Worm (Caenorhabditis elegans) whole organism, L1 larva: ENCODE results near the gene coh-1.

Source experiments
- C16A3.4 ChIP-seq: fragments of 150-350 bp; optimal IDR thresholded peaks from 2 replicates; lab custom pipeline; 2014; ENCODE audit warnings: missing biosample characterization, missing genetic modification characterization
- F16B12.6 ChIP-seq: fragments of 150-350 bp; optimal IDR thresholded peaks from 2 replicates; lab custom pipeline; 2014; ENCODE audit warnings: missing biosample characterization, missing genetic modification characterization
- ceh-63 ChIP-seq: fragments of 200-800 bp; sonication (Bioruptor generic); optimal IDR thresholded peaks from 2 replicates; lab custom pipeline; 2018; ENCODE audit warnings: mild to moderate bottlenecking, missing genetic modification characterization, missing compliant biosample characterization
- ceh-82 ChIP-seq, 3 experiments: fragments of 150-350 bp in 1 of 3; sonication (generic microtip) in 2 of 3; optimal IDR thresholded peaks; 2 replicates each; lab custom pipeline; 2014 to 2017; ENCODE audit warnings: missing biosample characterization in 3 of 3, missing genetic modification characterization in 3 of 3
- ceh-88 ChIP-seq: fragments of 200-800 bp; sonication (Bioruptor generic); IDR thresholded peaks from 2 replicates; pipeline ENCODE4 v1.3.6; 2022; ENCODE audit warnings: missing genetic modification characterization, missing compliant biosample characterization
- ces-1 ChIP-seq: fragments of 150-350 bp; optimal IDR thresholded peaks from 2 replicates; lab custom pipeline; 2014; ENCODE audit warnings: missing biosample characterization, missing genetic modification reagents, missing genetic modification characterization
- dsc-1 ChIP-seq: sonication (generic microtip); optimal IDR thresholded peaks from 2 replicates; lab custom pipeline; 2016; ENCODE audit warnings: mild to moderate bottlenecking, missing genetic modification characterization, missing compliant biosample characterization
- efl-1 ChIP-seq, 4 experiments: fragments of 150-350 bp; optimal IDR thresholded peaks in 3 of 4; peaks in 1 of 4; 1 replicate in 1 of 4; 2 replicates in 3 of 4; lab custom pipeline; 2014; ENCODE audit warnings: missing biosample characterization in 2 of 4, missing genetic modification characterization in 2 of 4, missing genetic modification reagents in 2 of 4
- egl-13 ChIP-seq: sonication (generic microtip); optimal IDR thresholded peaks from 2 replicates; lab custom pipeline; 2016; ENCODE audit warnings: missing genotype, missing genetic modification reagents, missing genetic modification characterization, missing compliant biosample characterization
- elt-2 ChIP-seq: sonication (generic microtip); optimal IDR thresholded peaks from 2 replicates; lab custom pipeline; 2016; ENCODE audit warnings: missing genetic modification characterization, mild to moderate bottlenecking, inconsistent platforms, missing compliant biosample characterization, missing genetic modification reagents
- ets-5 ChIP-seq: fragments of 200-800 bp; sonication (Bioruptor generic); IDR thresholded peaks from 2 replicates; pipeline ENCODE4 v1.3.6; 2022; ENCODE audit warnings: missing genetic modification characterization, missing compliant biosample characterization
- fkh-4 ChIP-seq: sonication (generic microtip); optimal IDR thresholded peaks from 2 replicates; lab custom pipeline; 2016; ENCODE audit warnings: missing compliant biosample characterization, missing genetic modification characterization, borderline replicate concordance
- fkh-8 ChIP-seq: sonication (generic microtip); optimal IDR thresholded peaks from 2 replicates; lab custom pipeline; 2016; ENCODE audit warnings: mild to moderate bottlenecking, missing genetic modification characterization, missing compliant biosample characterization
- grh-1 ChIP-seq: fragments of 200-800 bp; sonication (Bioruptor generic); IDR thresholded peaks from 2 replicates; pipeline ENCODE4 v1.3.6; 2022; ENCODE audit warnings: missing genetic modification reagents, missing genetic modification characterization, missing compliant biosample characterization
- hlh-4 ChIP-seq: sonication (generic microtip); optimal IDR thresholded peaks from 2 replicates; lab custom pipeline; 2016; ENCODE audit warnings: mild to moderate bottlenecking, missing genetic modification characterization, missing compliant biosample characterization
- hpl-2 ChIP-seq: fragments of 150-350 bp; optimal IDR thresholded peaks from 2 replicates; lab custom pipeline; 2014; ENCODE audit warnings: missing biosample characterization, missing genetic modification reagents, missing genetic modification characterization
- irx-1 ChIP-seq: sonication (generic microtip); optimal IDR thresholded peaks from 2 replicates; lab custom pipeline; 2016; ENCODE audit warnings: missing genetic modification characterization, missing compliant biosample characterization
- lin-14 ChIP-seq: fragments of 200-800 bp; sonication (Bioruptor generic); optimal IDR thresholded peaks from 2 replicates; lab custom pipeline; 2018; ENCODE audit warnings: mild to moderate bottlenecking, missing genetic modification characterization, moderate library complexity, missing compliant biosample characterization
- lin-35 ChIP-seq, 2 experiments: fragments of 150-350 bp; optimal IDR thresholded peaks; 2 replicates each; lab custom pipeline; 2014; ENCODE audit warnings: missing biosample characterization in 2 of 2, missing genetic modification characterization in 2 of 2, missing genetic modification reagents in 2 of 2
- lir-3 ChIP-seq: sonication (generic microtip); optimal IDR thresholded peaks from 2 replicates; lab custom pipeline; 2016; ENCODE audit warnings: mild to moderate bottlenecking, missing genetic modification characterization, moderate library complexity, missing compliant biosample characterization; ENCODE audit not compliant: poor library complexity
- lsy-2 ChIP-seq, 2 experiments: fragments of 150-350 bp; optimal IDR thresholded peaks; 2 replicates each; lab custom pipeline; 2014; ENCODE audit warnings: missing biosample characterization in 2 of 2, missing genetic modification characterization in 2 of 2
- mep-1 ChIP-seq: fragments of 150-350 bp; optimal IDR thresholded peaks from 2 replicates; lab custom pipeline; 2014; ENCODE audit warnings: missing biosample characterization, missing genetic modification characterization
- nhr-20 ChIP-seq: sonication (generic microtip); optimal IDR thresholded peaks from 2 replicates; lab custom pipeline; 2016; ENCODE audit warnings: mild to moderate bottlenecking, missing genetic modification characterization, missing compliant biosample characterization
- nhr-47 ChIP-seq: sonication (generic microtip); optimal IDR thresholded peaks from 2 replicates; lab custom pipeline; 2016; ENCODE audit warnings: mild to moderate bottlenecking, missing genetic modification characterization, moderate library complexity, missing compliant biosample characterization
- nhr-71 ChIP-seq: sonication (generic microtip); optimal IDR thresholded peaks from 2 replicates; lab custom pipeline; 2016; ENCODE audit warnings: mild to moderate bottlenecking, missing genetic modification characterization, moderate library complexity, missing compliant biosample characterization
- nhr-85 ChIP-seq: sonication (generic microtip); peaks from one replicate; lab custom pipeline; 2016; ENCODE audit warnings: missing genetic modification characterization, inconsistent platforms, missing compliant biosample characterization
- pag-3 ChIP-seq: sonication (generic microtip); optimal IDR thresholded peaks from 2 replicates; lab custom pipeline; 2017; ENCODE audit warnings: missing genetic modification characterization, mild to moderate bottlenecking, missing compliant biosample characterization, antibody characterized with exemption, borderline replicate concordance; ENCODE audit not compliant: insufficient read depth
- pax-3 ChIP-seq: fragments of 200-800 bp; sonication (Bioruptor generic); optimal IDR thresholded peaks from 2 replicates; lab custom pipeline; 2018; ENCODE audit warnings: mild to moderate bottlenecking, missing genetic modification characterization, moderate library complexity, missing compliant biosample characterization
- rnt-1 ChIP-seq: sonication (generic microtip); optimal IDR thresholded peaks from 2 replicates; lab custom pipeline; 2016; ENCODE audit warnings: mild to moderate bottlenecking, missing genetic modification characterization, moderate library complexity, missing compliant biosample characterization
- skn-1 ChIP-seq: fragments of 150-350 bp; optimal IDR thresholded peaks from 2 replicates; lab custom pipeline; 2014; ENCODE audit warnings: missing biosample characterization, missing genetic modification characterization
- snu-23 ChIP-seq: sonication (generic microtip); optimal IDR thresholded peaks from 2 replicates; lab custom pipeline; 2016; ENCODE audit warnings: missing genetic modification characterization, missing compliant biosample characterization
- sptf-1 ChIP-seq: fragments of 150-350 bp; optimal IDR thresholded peaks from 2 replicates; lab custom pipeline; 2014; ENCODE audit warnings: missing biosample characterization, missing genetic modification characterization
- sup-37 ChIP-seq: fragments of 200-800 bp; sonication (Bioruptor generic); optimal IDR thresholded peaks from 2 replicates; lab custom pipeline; 2018; ENCODE audit warnings: mild to moderate bottlenecking, missing genetic modification characterization, missing compliant biosample characterization
- swsn-7 ChIP-seq: sonication (generic microtip); optimal IDR thresholded peaks from 2 replicates; lab custom pipeline; 2016; ENCODE audit warnings: missing genetic modification characterization, missing compliant biosample characterization
- tlp-1 ChIP-seq: fragments of 150-350 bp; optimal IDR thresholded peaks from 2 replicates; lab custom pipeline; 2014; ENCODE audit warnings: missing biosample characterization, missing genetic modification characterization
- vab-15 ChIP-seq: sonication (generic microtip); optimal IDR thresholded peaks from 2 replicates; lab custom pipeline; 2017; ENCODE audit warnings: missing genotype, mild to moderate bottlenecking, missing genetic modification characterization, missing compliant biosample characterization
- xbp-1 ChIP-seq: sonication (generic microtip); optimal IDR thresholded peaks from 2 replicates; lab custom pipeline; 2016; ENCODE audit warnings: missing genetic modification characterization, missing compliant biosample characterization
- zip-4 ChIP-seq: fragments of 200-800 bp; sonication (Bioruptor generic); optimal IDR thresholded peaks from 2 replicates; lab custom pipeline; 2018; ENCODE audit warnings: mild to moderate bottlenecking, missing genetic modification characterization, moderate library complexity, missing compliant biosample characterization
- ztf-4 ChIP-seq: fragments of 150-350 bp; optimal IDR thresholded peaks from 2 replicates; lab custom pipeline; 2014; ENCODE audit warnings: missing biosample characterization, missing genetic modification characterization

The coh-1 gene

ce11 chrX:7455960-7456359, 18.9 kb downstream of the coh-1 start:
- TF ChIP-seq nhr-20 (no peak), dsc-1 (tag; lab: Kevin White, UChicago) (peak; percentile 15), lsy-2 (tag; optimal IDR thresholded peaks at IDR 0.05; lab: Kevin White, UChicago) (no peak), pag-3 (tag; lab: Kevin White, UChicago) (no peak), ets-5 (GFP tag; lab: Robert Waterston, UW) (no peak), ceh-88 (GFP tag; lab: Robert Waterston, UW) (no peak)
- TF ChIP-seq, all 84 proteins: peak for 1

ce11 chrX:7452606-7453005, 22.2 kb downstream of the coh-1 start:
- TF ChIP-seq grh-1 (no peak), C16A3.4 (tag; lab: Kevin White, UChicago) (no peak), efl-1 (optimal IDR thresholded peaks at IDR 0.05; lab: Kevin White, UChicago) (no peak), efl-1 (GFP tag; optimal IDR thresholded peaks at IDR 0.05 in 1 of 2; lab: Kevin White, UChicago) (no peak), dsc-1 (tag; lab: Kevin White, UChicago) (no peak), hpl-2 (GFP tag; lab: Kevin White, UChicago) (no peak), xbp-1 (tag; lab: Kevin White, UChicago) (no peak), mep-1 (tag; lab: Kevin White, UChicago) (no peak), ztf-4 (tag; lab: Kevin White, UChicago) (no peak), nhr-85 (tag; lab: Kevin White, UChicago) (no peak), lin-14 (GFP tag; lab: Kevin White, UChicago) (no peak)

ce11 chrX:7447340-7447739, 27.5 kb downstream of the coh-1 start:
- peak; percentile 96 for TF ChIP-seq hlh-4 (tag; lab: Kevin White, UChicago)
- TF ChIP-seq nhr-20 = no peak
- TF ChIP-seq nhr-71 (tag; lab: Kevin White, UChicago) = peak; percentile 47
- TF ChIP-seq dsc-1 (tag; lab: Kevin White, UChicago) = peak; percentile 90
- TF ChIP-seq fkh-8 (tag; lab: Kevin White, UChicago) = peak; percentile 36
- no peak for TF ChIP-seq swsn-7 (tag; lab: Kevin White, UChicago)
- peak; percentile 76 for TF ChIP-seq fkh-4

ce11 chrX:7446485-7446884, 28.3 kb downstream of the coh-1 start:
- TF ChIP-seq skn-1 (tag; lab: Kevin White, UChicago) (no peak), lin-14 (GFP tag; lab: Kevin White, UChicago) (peak; percentile 11), ceh-63 (GFP tag; lab: Kevin White, UChicago) (no peak), pax-3 (tag; lab: Kevin White, UChicago) (no peak), vab-15 (no peak), nhr-20 (peak; percentile 27), nhr-71 (tag; lab: Kevin White, UChicago) (peak; percentile 54), irx-1 (no peak), nhr-47 (peak; percentile 61), lsy-2 (tag; optimal IDR thresholded peaks at IDR 0.05; lab: Kevin White, UChicago) (peak in 1 of 2 experiments; percentile 7), fkh-8 (tag; lab: Kevin White, UChicago) (peak; percentile 58)

- TF ChIP-seq elt-2 (tag; lab: Kevin White, UChicago) = peak; percentile 51
- TF ChIP-seq zip-4 = no peak
- TF ChIP-seq ces-1 (GFP tag; lab: Kevin White, UChicago) = no peak
- TF ChIP-seq, all 84 proteins: peak for 1
Observed at ce11 chrX:7445734-7446133, 29.1 kb downstream of the coh-1 start.

- TF ChIP-seq ceh-82 (tag; optimal IDR thresholded peaks at IDR 0.05; lab: Kevin White, UChicago) (no peak), F16B12.6 (tag; lab: Kevin White, UChicago) (no peak), elt-2 (tag; lab: Kevin White, UChicago) (no peak), egl-13 (tag; lab: Kevin White, UChicago) (no peak), tlp-1 (tag; lab: Kevin White, UChicago) (no peak), skn-1 (tag; lab: Kevin White, UChicago) (no peak), rnt-1 (tag; lab: Kevin White, UChicago) (peak; percentile 32), lir-3 (tag; lab: Kevin White, UChicago) (no peak), mep-1 (tag; lab: Kevin White, UChicago) (peak; percentile 1), snu-23 (peak; percentile 28), lin-14 (GFP tag; lab: Kevin White, UChicago) (peak; percentile 46), swsn-7 (tag; lab: Kevin White, UChicago) (no peak), pax-3 (tag; lab: Kevin White, UChicago) (no peak), ces-1 (GFP tag; lab: Kevin White, UChicago) (no peak), sup-37 (GFP tag; lab: Kevin White, UChicago) (no peak), sptf-1 (tag; lab: Kevin White, UChicago) (no peak), lin-35 (GFP tag; optimal IDR thresholded peaks at IDR 0.05; lab: Kevin White, UChicago) (no peak)
Observed at ce11 chrX:7442477-7442876, 32.3 kb downstream of the coh-1 start, which contains the start of gene acl-12. Gene acl-12, minus strand, starts transcription at chrX:7442577.
